Fruit fly (Drosophila melanogaster) whole organism, wandering third instar larva: ENCODE measurements around the gene Zw.

Experiments used
- CG9705 ChIP-seq: fragments of 200-800 bp; sonication (Bioruptor generic); optimal IDR thresholded peaks from 2 replicates; lab custom pipeline; 2018; ENCODE audit warnings: missing biosample characterization, mild to moderate bottlenecking, missing genetic modification characterization
- Dfd ChIP-seq: fragments of >200 bp; optimal IDR thresholded peaks from 2 replicates; lab custom pipeline; 2017; ENCODE audit warnings: missing biosample characterization, missing genetic modification characterization
- Hnf4 ChIP-seq: fragments of 200-800 bp; sonication (Bioruptor generic); optimal IDR thresholded peaks from 2 replicates; lab custom pipeline; 2016; ENCODE audit warnings: missing biosample characterization, mild to moderate bottlenecking, missing genetic modification characterization
- Mio ChIP-seq: sonication (Bioruptor generic); optimal IDR thresholded peaks from 2 replicates; lab custom pipeline; 2016; ENCODE audit warnings: missing biosample characterization, missing genetic modification characterization
- Myc ChIP-seq: fragments of >200 bp; optimal IDR thresholded peaks from 2 replicates; lab custom pipeline; 2017
- Rel ChIP-seq, 2 experiments: fragments of 200-800 bp; sonication (Bioruptor generic) in 1 of 2; optimal IDR thresholded peaks; 2 replicates in 1 of 2; 3 replicates in 1 of 2; lab custom pipeline; 2016 to 2019; ENCODE audit warnings: mild to moderate bottlenecking in 2 of 2, missing biosample characterization in 2 of 2, missing genetic modification characterization in 2 of 2, moderate library complexity in 1 of 2
- fru ChIP-seq: fragments of 200-800 bp; sonication (Bioruptor generic); optimal IDR thresholded peaks from 3 replicates; lab custom pipeline; 2016; ENCODE audit warnings: missing biosample characterization, mild to moderate bottlenecking, missing genetic modification characterization
- h ChIP-seq: fragments of 200-800 bp; sonication (Bioruptor generic); optimal IDR thresholded peaks from 3 replicates; lab custom pipeline; 2016; ENCODE audit warnings: missing biosample characterization, mild to moderate bottlenecking, missing genetic modification characterization
- psq ChIP-seq: fragments of 200-800 bp; sonication (Bioruptor generic); optimal IDR thresholded peaks from 3 replicates; lab custom pipeline; 2017; ENCODE audit warnings: missing biosample characterization, mild to moderate bottlenecking, missing genetic modification characterization, moderate library complexity
- woc ChIP-seq: sonication (Bioruptor generic); optimal IDR thresholded peaks from 2 replicates; lab custom pipeline; 2016; ENCODE audit warnings: missing biosample characterization, mild to moderate bottlenecking, missing genetic modification characterization

DNA sequence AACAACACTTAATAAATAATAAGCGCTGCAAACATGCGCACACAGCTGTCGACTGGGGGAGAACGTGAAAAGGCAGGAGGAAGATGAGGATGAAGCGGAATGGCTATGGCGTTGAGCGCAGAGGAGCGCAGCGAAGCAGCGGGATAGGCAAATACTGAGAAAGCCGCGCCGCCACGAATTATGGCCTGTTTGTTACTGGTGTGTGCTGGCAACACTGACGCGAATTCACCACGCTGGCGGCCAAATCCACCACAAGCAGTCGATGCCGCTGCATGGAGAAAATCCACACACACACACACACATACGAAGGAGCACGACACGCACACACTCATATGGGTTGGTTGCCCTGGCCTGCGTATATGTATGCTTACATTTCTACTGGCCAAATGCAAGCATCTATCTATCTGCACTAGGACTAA, 30.0 kb upstream of the Zw start:
- TF ChIP-seq h (GFP tag; lab: Kevin White, UChicago) (peak; percentile 43), fru (GFP tag; lab: Kevin White, UChicago) (peak; percentile 27), Myc (lab: Kevin White, UChicago) (peak; percentile 52), Mio (GFP tag; lab: Kevin White, UChicago) (no peak), Dfd (GFP tag; lab: Kevin White, UChicago) (no peak), psq (GFP tag; lab: Kevin White, UChicago) (peak; percentile 79), woc (GFP tag; lab: Kevin White, UChicago) (no peak), Hnf4 (GFP tag; lab: Kevin White, UChicago) (no peak), CG9705 (GFP tag; lab: Kevin White, UChicago) (no peak), Rel (GFP tag; optimal IDR thresholded peaks at IDR 0.05; lab: Kevin White, UChicago) (no peak), Rel (tag; optimal IDR thresholded peaks at IDR 0.05; lab: Kevin White, UChicago) (peak; percentile 32)
